Worm (Caenorhabditis elegans) whole organism, L4 larva: Measurements from ENCODE around the gene C39B10.3.
A peak's percentile ranks its signal among the peaks of the same experiment; 100 is the strongest.

Experiments used
- F10B5.3 ChIP-seq: sonication (generic microtip); optimal IDR thresholded peaks from 2 replicates; lab custom pipeline; 2016; ENCODE audit warnings: mild to moderate bottlenecking, missing genetic modification characterization, missing compliant biosample characterization
- F37D6.2 ChIP-seq: sonication (generic microtip); optimal IDR thresholded peaks from 2 replicates; lab custom pipeline; 2016; ENCODE audit warnings: mild to moderate bottlenecking, missing genetic modification characterization, missing compliant biosample characterization
- T20F7.1 ChIP-seq: fragments of 200-800 bp; sonication (Bioruptor generic); optimal IDR thresholded peaks from 2 replicates; lab custom pipeline; 2018; ENCODE audit warnings: mild to moderate bottlenecking, missing genetic modification characterization, missing compliant biosample characterization
- T26A8.4 ChIP-seq: fragments of 200-800 bp; sonication (Bioruptor generic); IDR thresholded peaks from 2 replicates; pipeline ENCODE4 v1.3.6; 2022; ENCODE audit warnings: missing genetic modification characterization, missing compliant biosample characterization
- Y105C5A.15 ChIP-seq: fragments of 200-800 bp; sonication (Bioruptor generic); IDR thresholded peaks from 2 replicates; pipeline ENCODE4 v1.3.6; 2022; ENCODE audit warnings: missing genetic modification characterization, missing compliant biosample characterization
- aha-1 ChIP-seq: fragments of 150-350 bp; peaks from one replicate; lab custom pipeline; 2014; ENCODE audit warnings: missing biosample characterization, missing genetic modification characterization
- aly-2 ChIP-seq: sonication (generic microtip); optimal IDR thresholded peaks from 2 replicates; lab custom pipeline; 2018; ENCODE audit warnings: missing biosample characterization, missing genetic modification characterization
- attf-4 ChIP-seq: sonication (generic microtip); optimal IDR thresholded peaks from 3 replicates; lab custom pipeline; 2017; ENCODE audit warnings: missing biosample characterization, missing genetic modification characterization
- ceh-28 ChIP-seq: fragments of 150-350 bp; optimal IDR thresholded peaks from 2 replicates; lab custom pipeline; 2014; ENCODE audit warnings: missing biosample characterization, missing genetic modification reagents, missing genetic modification characterization
- ceh-32 ChIP-seq: sonication (generic microtip); optimal IDR thresholded peaks from 2 replicates; lab custom pipeline; 2016; ENCODE audit warnings: mild to moderate bottlenecking, missing genetic modification characterization, missing compliant biosample characterization; ENCODE audit not compliant: poor library complexity
- ceh-82 ChIP-seq: sonication (generic microtip); optimal IDR thresholded peaks from 2 replicates; lab custom pipeline; 2017; ENCODE audit warnings: missing biosample characterization, missing genetic modification characterization
- daf-19 ChIP-seq: fragments of 200-800 bp; sonication (Bioruptor generic); conservative IDR thresholded peaks from 2 replicates; pipeline ENCODE4 v1.3.6; 2022; ENCODE audit warnings: missing genetic modification characterization, missing compliant biosample characterization
- dmd-6 ChIP-seq: fragments of 200-800 bp; sonication (Bioruptor generic); IDR thresholded peaks from 2 replicates; pipeline ENCODE4 v1.3.6; 2022; ENCODE audit warnings: missing genetic modification reagents, missing genetic modification characterization, missing compliant biosample characterization
- dve-1 ChIP-seq: sonication (generic microtip); optimal IDR thresholded peaks from 2 replicates; lab custom pipeline; 2017; ENCODE audit warnings: antibody characterized with exemption, mild to moderate bottlenecking, missing genetic modification characterization, missing compliant biosample characterization; ENCODE audit not compliant: insufficient read depth
- egl-43 ChIP-seq: fragments of 200-800 bp; sonication (Bioruptor generic); IDR thresholded peaks from 2 replicates; pipeline ENCODE4 v1.3.6; 2022; ENCODE audit warnings: missing genetic modification reagents, missing genetic modification characterization, missing compliant biosample characterization
- hif-1 ChIP-seq, 2 experiments: sonication (generic microtip); optimal IDR thresholded peaks; 2 replicates each; lab custom pipeline; 2016 to 2017; ENCODE audit warnings: missing compliant biosample characterization in 2 of 2, missing genetic modification characterization in 2 of 2, missing genetic modification reagents in 2 of 2, missing genotype in 2 of 2, mild to moderate bottlenecking in 1 of 2
- hlh-11 ChIP-seq: fragments of 200-800 bp; sonication (Bioruptor generic); optimal IDR thresholded peaks from 2 replicates; lab custom pipeline; 2018; ENCODE audit warnings: mild to moderate bottlenecking, missing genetic modification characterization, missing compliant biosample characterization
- hlh-30 ChIP-seq: sonication (generic microtip); optimal IDR thresholded peaks from 2 replicates; lab custom pipeline; 2017; ENCODE audit warnings: antibody characterized with exemption, mild to moderate bottlenecking, missing genetic modification characterization, missing compliant biosample characterization; ENCODE audit not compliant: insufficient read depth
- hmg-1.1 ChIP-seq: fragments of 200-800 bp; sonication (Bioruptor generic); IDR thresholded peaks from 2 replicates; pipeline ENCODE4 v1.3.6; 2022; ENCODE audit warnings: missing genetic modification reagents, missing genetic modification characterization, missing compliant biosample characterization
- jun-1 ChIP-seq: fragments of 150-350 bp; optimal IDR thresholded peaks from 2 replicates; lab custom pipeline; 2014; ENCODE audit warnings: missing biosample characterization, missing genetic modification reagents, missing genetic modification characterization
- lin-1 ChIP-seq: fragments of 200-800 bp; sonication (Bioruptor generic); IDR thresholded peaks from 2 replicates; pipeline ENCODE4 v1.3.6; 2022; ENCODE audit warnings: missing genetic modification reagents, missing genetic modification characterization, missing compliant biosample characterization
- lin-29 ChIP-seq: fragments of 200-800 bp; sonication (Bioruptor generic); IDR thresholded peaks from 2 replicates; pipeline ENCODE4 v1.3.6; 2022; ENCODE audit warnings: missing genetic modification reagents, missing genetic modification characterization, missing compliant biosample characterization
- lin-38 ChIP-seq: fragments of 200-800 bp; sonication (Bioruptor generic); IDR thresholded peaks from 2 replicates; pipeline ENCODE4 v1.3.6; 2022; ENCODE audit warnings: missing genetic modification reagents, missing genetic modification characterization, missing compliant biosample characterization
- lsy-2 ChIP-seq, 2 experiments: fragments of 150-350 bp in 1 of 2; sonication (generic microtip) in 1 of 2; optimal IDR thresholded peaks; 2 replicates each; lab custom pipeline; 2014 to 2017; ENCODE audit warnings: missing biosample characterization in 2 of 2, missing genetic modification characterization in 2 of 2
- nhr-10 ChIP-seq: fragments of 150-350 bp; optimal IDR thresholded peaks from 2 replicates; lab custom pipeline; 2014; ENCODE audit warnings: missing biosample characterization, missing genetic modification characterization
- nhr-102 ChIP-seq: sonication (generic microtip); optimal IDR thresholded peaks from 2 replicates; lab custom pipeline; 2016; ENCODE audit warnings: mild to moderate bottlenecking, missing genetic modification characterization, moderate library complexity, missing compliant biosample characterization
- nhr-111 ChIP-seq: fragments of 200-800 bp; sonication (Bioruptor generic); optimal IDR thresholded peaks from 2 replicates; lab custom pipeline; 2018; ENCODE audit warnings: mild to moderate bottlenecking, missing genetic modification characterization, missing compliant biosample characterization
- nhr-25 ChIP-seq: sonication (generic microtip); optimal IDR thresholded peaks from 2 replicates; lab custom pipeline; 2017; ENCODE audit warnings: missing genetic modification characterization, mild to moderate bottlenecking, missing compliant biosample characterization, antibody characterized with exemption, moderate library complexity, borderline replicate concordance; ENCODE audit not compliant: insufficient read depth
- nhr-41 ChIP-seq: fragments of 200-800 bp; sonication (Bioruptor generic); IDR thresholded peaks from 2 replicates; pipeline ENCODE4 v1.3.6; 2022; ENCODE audit warnings: missing genetic modification reagents, missing genetic modification characterization, missing compliant biosample characterization
- nhr-6 ChIP-seq: fragments of 150-350 bp; optimal IDR thresholded peaks from 2 replicates; lab custom pipeline; 2014; ENCODE audit warnings: missing biosample characterization, missing genetic modification characterization
- php-3 ChIP-seq: fragments of 200-800 bp; sonication (Bioruptor generic); IDR thresholded peaks from 2 replicates; pipeline ENCODE4 v1.3.6; 2022; ENCODE audit warnings: missing genetic modification reagents, missing genetic modification characterization, missing compliant biosample characterization
- pqm-1 ChIP-seq: sonication (generic microtip); optimal IDR thresholded peaks from 2 replicates; lab custom pipeline; 2017; ENCODE audit warnings: missing biosample characterization, missing genetic modification characterization
- skn-1 ChIP-seq: fragments of 150-350 bp; optimal IDR thresholded peaks from 2 replicates; lab custom pipeline; 2014; ENCODE audit warnings: missing biosample characterization, missing genetic modification characterization
- spr-3 ChIP-seq: fragments of 200-800 bp; sonication (Bioruptor generic); optimal IDR thresholded peaks from 2 replicates; lab custom pipeline; 2018; ENCODE audit warnings: mild to moderate bottlenecking, missing genetic modification characterization, missing compliant biosample characterization
- tag-97 ChIP-seq: fragments of 200-800 bp; sonication (Bioruptor generic); IDR thresholded peaks from 2 replicates; pipeline ENCODE4 v1.3.6; 2022; ENCODE audit warnings: missing genetic modification characterization, missing compliant biosample characterization
- tra-1 ChIP-seq: fragments of 200-800 bp; sonication (Bioruptor generic); IDR thresholded peaks from 2 replicates; pipeline ENCODE4 v1.3.6; 2022; ENCODE audit warnings: missing genetic modification reagents, missing genetic modification characterization, missing compliant biosample characterization
- unc-62 ChIP-seq, 3 experiments: fragments of 150-350 bp in 1 of 3; sonication (generic microtip); optimal IDR thresholded peaks in 2 of 3; peaks in 1 of 3; 1 replicate in 1 of 3; 2 replicates in 2 of 3; lab custom pipeline; 2014 to 2017; ENCODE audit warnings: missing biosample characterization in 3 of 3, missing genetic modification characterization in 3 of 3, missing genetic modification reagents in 3 of 3, missing genotype in 1 of 3
- ztf-11 ChIP-seq: fragments of 150-350 bp; optimal IDR thresholded peaks from 2 replicates; lab custom pipeline; 2014; ENCODE audit warnings: missing biosample characterization, missing genetic modification characterization

Gene C39B10.3

ce11 chrX:10480563-10481290 is 36.8 kb downstream of the C39B10.3 start, which contains the start of gene elt-2 (continued):
- no peak for TF ChIP-seq hif-1 (tag; optimal IDR thresholded peaks at IDR 0.05; lab: Kevin White, UChicago)
- TF ChIP-seq hmg-1.1 (GFP tag; lab: Robert Waterston, UW) = no peak
- TF ChIP-seq jun-1 (tag; lab: Kevin White, UChicago) = peak; percentile 51
- no peak for TF ChIP-seq spr-3 (GFP tag; lab: Kevin White, UChicago)
- no peak for TF ChIP-seq lin-29 (GFP tag; lab: Robert Waterston, UW)
- TF ChIP-seq nhr-102 (tag; lab: Kevin White, UChicago) = peak; percentile 74
- no peak for TF ChIP-seq attf-4 (tag; lab: Kevin White, UChicago)
- no peak for TF ChIP-seq tag-97 (GFP tag; lab: Robert Waterston, UW)
- TF ChIP-seq tra-1 (GFP tag; lab: Robert Waterston, UW) = peak; percentile 96
- TF ChIP-seq T20F7.1 = peak; percentile 2
- no peak for TF ChIP-seq nhr-111
- peak; percentile 92 for TF ChIP-seq hlh-11
- TF ChIP-seq ceh-28 = no peak
- no peak for TF ChIP-seq Y105C5A.15 (GFP tag; lab: Robert Waterston, UW)
- peak; percentile 31 for TF ChIP-seq nhr-10 (tag; lab: Kevin White, UChicago)
- TF ChIP-seq ceh-82 (tag; lab: Kevin White, UChicago) = no peak
- no peak for TF ChIP-seq skn-1 (tag; lab: Kevin White, UChicago)
- peak in 1 of 2 experiments; percentile 61 for TF ChIP-seq lsy-2 (tag; optimal IDR thresholded peaks at IDR 0.05; lab: Kevin White, UChicago)
- peak; percentile 95 for TF ChIP-seq pqm-1
- TF ChIP-seq dve-1 (tag; lab: Kevin White, UChicago) = peak; percentile 90

DNA sequence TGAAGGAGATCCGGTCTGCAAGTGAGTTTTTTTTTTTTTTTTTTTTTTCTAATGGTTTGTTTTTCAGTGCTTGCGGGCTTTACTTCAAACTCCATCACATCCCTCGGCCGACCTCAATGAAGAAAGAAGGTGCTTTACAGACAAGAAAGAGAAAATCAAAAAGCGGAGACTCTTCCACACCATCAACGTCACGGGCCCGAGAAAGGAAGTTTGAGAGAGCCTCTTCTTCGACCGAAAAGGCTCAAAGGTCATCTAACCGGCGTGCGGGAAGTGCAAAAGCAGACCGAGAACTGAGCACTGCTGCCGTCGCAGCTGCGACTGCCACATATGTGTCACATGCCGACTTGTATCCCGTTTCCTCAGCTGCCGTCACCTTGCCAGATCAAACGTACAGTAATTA is 38.3 kb downstream of the C39B10.3 start:
- TF ChIP-seq aha-1 (tag; lab: Kevin White, UChicago) = peak; percentile 85
- TF ChIP-seq ztf-11 (tag; lab: Kevin White, UChicago) = no peak

DNA sequence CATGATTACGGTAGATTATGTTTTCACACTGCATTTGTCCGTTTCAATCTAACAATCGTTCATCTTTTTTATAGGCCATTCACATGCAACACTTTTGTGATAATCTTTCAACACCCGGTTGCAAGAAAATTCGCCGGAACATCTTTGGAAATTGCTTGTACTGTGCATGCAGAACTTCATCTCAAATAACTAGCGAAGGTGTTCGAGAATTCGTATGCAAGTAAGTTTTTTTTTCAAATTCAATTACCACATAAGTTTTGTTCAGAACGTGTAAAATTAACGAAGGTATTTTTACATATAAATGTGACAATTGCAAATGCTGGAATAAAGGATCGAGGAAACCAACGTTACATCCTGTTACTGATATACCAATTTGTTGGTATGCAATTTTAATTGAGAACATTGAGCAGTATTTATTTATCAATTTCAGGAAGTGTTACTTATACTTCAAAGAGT is 41.4 kb downstream of the C39B10.3 start, which contains the start of gene C33D3.3:
Gene C33D3.3, plus strand, starts transcription at position 51 of the 456 bp plus-strand sequence.
- TF ChIP-seq aha-1 (tag; lab: Kevin White, UChicago) (peak; percentile 95), unc-62 (GFP tag; optimal IDR thresholded peaks at IDR 0.05 in 1 of 2; lab: Kevin White, UChicago) (peak in 1 of 2 experiments; percentile 63), unc-62 (tag; optimal IDR thresholded peaks at IDR 0.05; lab: Kevin White, UChicago) (no peak), egl-43 (GFP tag; lab: Robert Waterston, UW) (no peak), hlh-30 (tag; lab: Kevin White, UChicago) (no peak), daf-19 (GFP tag; lab: Robert Waterston, UW) (no peak)

ce11 chrX:10488763-10489162 is 44.8 kb downstream of the C39B10.3 start, which contains the start of gene C33D3.4:
TSS of gene C33D3.4 (plus strand) at chrX:10489063.
- TF ChIP-seq nhr-41 (no peak), F37D6.2 (tag; lab: Kevin White, UChicago) (no peak), dmd-6 (GFP tag; lab: Robert Waterston, UW) (no peak)

ce11 chrX:10491044-10491443 is 47.1 kb downstream of the C39B10.3 start, which contains the start of gene C33D3.5:
TSS of gene C33D3.5 (plus strand) at chrX:10491344.
- TF ChIP-seq aly-2 (tag; lab: Kevin White, UChicago) (no peak), aha-1 (tag; lab: Kevin White, UChicago) (no peak), dmd-6 (GFP tag; lab: Robert Waterston, UW) (no peak), spr-3 (GFP tag; lab: Kevin White, UChicago) (no peak), tra-1 (GFP tag; lab: Robert Waterston, UW) (no peak), php-3 (no peak), dve-1 (tag; lab: Kevin White, UChicago) (no peak), lin-38 (no peak), nhr-25 (tag; lab: Kevin White, UChicago) (no peak), ceh-82 (tag; lab: Kevin White, UChicago) (no peak), ceh-32 (tag; lab: Kevin White, UChicago) (no peak), F10B5.3 (tag; lab: Kevin White, UChicago) (no peak), nhr-6 (tag; lab: Kevin White, UChicago) (no peak), lin-1 (GFP tag; lab: Robert Waterston, UW) (no peak), T26A8.4 (GFP tag; lab: Robert Waterston, UW) (no peak)
